Fruit fly (Drosophila melanogaster) whole organism, adult: Measurements from ENCODE around the gene tefu.

ENCODE experiments used
- CG11617 ChIP-seq: fragments of 200-800 bp; sonication (Bioruptor generic); optimal IDR thresholded peaks from 2 replicates; lab custom pipeline; 2017; ENCODE audit warnings: mild to moderate bottlenecking, missing biosample characterization, missing genetic modification reagents, missing genetic modification characterization
- CG14711 ChIP-seq: fragments of 200-800 bp; sonication (Bioruptor generic); optimal IDR thresholded peaks from 2 replicates; lab custom pipeline; 2018; ENCODE audit warnings: missing biosample characterization, mild to moderate bottlenecking, missing genetic modification characterization, moderate library complexity
- CG1620 ChIP-seq: fragments of 200-800 bp; sonication (Bioruptor generic); optimal IDR thresholded peaks from 2 replicates; lab custom pipeline; 2016; ENCODE audit warnings: missing biosample characterization, missing genetic modification characterization
- CG33017 ChIP-seq: fragments of 200-800 bp; sonication (Bioruptor generic); optimal IDR thresholded peaks from 2 replicates; lab custom pipeline; 2018; ENCODE audit warnings: missing biosample characterization, mild to moderate bottlenecking, missing genetic modification characterization, moderate library complexity
- CG5204 ChIP-seq: fragments of 200-800 bp; sonication (Bioruptor generic); optimal IDR thresholded peaks from 2 replicates; lab custom pipeline; 2016; ENCODE audit warnings: missing biosample characterization, missing genetic modification characterization
- Crg-1 ChIP-seq: fragments of 200-800 bp; sonication (Bioruptor generic); optimal IDR thresholded peaks from 2 replicates; lab custom pipeline; 2016; ENCODE audit warnings: missing biosample characterization, missing genetic modification characterization
- Mnt ChIP-seq: fragments of 200-800 bp; sonication (Bioruptor generic); optimal IDR thresholded peaks from 2 replicates; lab custom pipeline; 2016; ENCODE audit warnings: missing biosample characterization, mild to moderate bottlenecking, missing genetic modification characterization
- bab1 ChIP-seq: fragments of 200-800 bp; sonication (Bioruptor generic); optimal IDR thresholded peaks from 3 replicates; lab custom pipeline; 2019; ENCODE audit warnings: missing biosample characterization, mild to moderate bottlenecking, missing genetic modification characterization, moderate library complexity
- cic ChIP-seq: fragments of 200-800 bp; sonication (Bioruptor generic); optimal IDR thresholded peaks from 2 replicates; lab custom pipeline; 2017; ENCODE audit warnings: missing biosample characterization, mild to moderate bottlenecking, missing genetic modification characterization, moderate library complexity
- cnc ChIP-seq, 2 experiments: fragments of >200 bp; optimal IDR thresholded peaks; 2 replicates each; lab custom pipeline; 2017
- kay ChIP-seq: fragments of 200-800 bp; sonication (Bioruptor generic); peaks from one replicate; lab custom pipeline; 2016; ENCODE audit warnings: missing biosample characterization, missing genetic modification characterization, borderline replicate concordance
- ovo ChIP-seq: fragments of 200-800 bp; sonication (Bioruptor generic); optimal IDR thresholded peaks from 2 replicates; lab custom pipeline; 2016; ENCODE audit warnings: missing biosample characterization, missing genetic modification characterization
- pad ChIP-seq: fragments of 200-800 bp; sonication (Bioruptor generic); optimal IDR thresholded peaks from 3 replicates; lab custom pipeline; 2017; ENCODE audit warnings: missing biosample characterization, missing genetic modification characterization, mild to moderate bottlenecking, moderate library complexity, missing genetic modification reagents
- tj ChIP-seq: fragments of 200-800 bp; sonication (Bioruptor generic); optimal IDR thresholded peaks from 3 replicates; lab custom pipeline; 2017; ENCODE audit warnings: missing biosample characterization, mild to moderate bottlenecking, missing genetic modification characterization, moderate library complexity

DNA sequence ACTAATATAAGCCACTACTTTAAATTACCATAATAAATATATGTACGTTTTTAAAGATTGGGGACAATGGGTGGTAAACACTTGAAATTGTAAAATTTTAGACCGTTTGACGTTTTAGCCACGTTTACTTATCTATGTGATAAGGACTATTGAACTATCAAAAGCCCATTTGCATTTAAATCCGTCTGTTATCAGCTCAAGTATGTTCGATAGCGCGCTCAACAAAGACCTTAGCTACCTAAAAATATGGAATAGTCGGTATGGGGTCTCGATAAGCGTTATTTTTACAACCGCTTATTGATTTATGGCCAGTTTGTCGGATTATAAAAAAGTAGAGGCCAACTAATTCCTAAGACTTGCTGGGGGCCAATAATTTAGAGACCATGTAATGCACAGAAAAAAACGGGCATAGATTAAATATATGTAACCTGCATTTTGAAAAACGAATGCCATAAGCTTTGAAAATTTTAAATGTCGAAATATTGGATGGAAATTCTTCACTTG, 10.3 kb downstream of the tefu start:
- no peak for TF ChIP-seq CG33017
- no peak for TF ChIP-seq pad (GFP tag; lab: Kevin White, UChicago)
- TF ChIP-seq CG14711 (tag; lab: Kevin White, UChicago), result no peak
- TF ChIP-seq CG1620 (GFP tag; lab: Kevin White, UChicago), result no peak
- no peak for TF ChIP-seq ovo (GFP tag; lab: Kevin White, UChicago)
- TF ChIP-seq cnc (optimal IDR thresholded peaks at IDR 0.05; lab: Kevin White, UChicago), result no peak
- no peak for TF ChIP-seq Mnt (GFP tag; lab: Kevin White, UChicago)
- no peak for TF ChIP-seq kay (GFP tag; lab: Kevin White, UChicago)
- no peak for TF ChIP-seq Crg-1 (GFP tag; lab: Kevin White, UChicago)
- TF ChIP-seq tj, result no peak
- no peak for TF ChIP-seq bab1 (GFP tag; lab: Kevin White, UChicago)
- no peak for TF ChIP-seq CG5204
- no peak for TF ChIP-seq cic
- TF ChIP-seq CG11617 (GFP tag; lab: Kevin White, UChicago), result no peak
